Worm (Caenorhabditis elegans): ENCODE data around the gene F10A3.11.

DNA sequence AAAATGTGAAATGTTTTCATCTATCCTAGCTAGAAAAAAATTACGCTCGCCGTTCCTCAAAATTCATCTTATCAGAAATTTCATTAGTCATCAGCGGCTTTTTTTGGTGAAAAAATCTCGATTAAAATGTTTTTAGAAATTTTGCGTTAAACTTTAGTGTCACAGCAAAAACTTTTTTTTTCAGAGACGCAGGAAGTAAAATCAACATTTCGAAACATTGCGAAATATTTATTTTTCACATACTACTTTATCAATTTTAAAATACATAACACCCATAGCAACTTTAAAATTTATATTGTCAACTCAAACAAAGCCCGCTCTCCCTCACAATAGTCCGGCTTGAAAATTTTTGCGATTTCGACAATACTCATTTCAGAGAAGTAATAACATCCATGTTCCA, 30.3 kb upstream of the F10A3.11 start:
- TF ChIP-seq cog-1 (tag; optimal IDR thresholded peaks at IDR 0.05) (no peak), flt-1 (GFP tag; IDR thresholded peaks at IDR 0.05) (no peak), ztf-29 (GFP tag; IDR thresholded peaks at IDR 0.05) (no peak), klf-2 (GFP tag; conservative IDR thresholded peaks at IDR 0.05) (no peak), ref-1 (GFP tag; conservative IDR thresholded peaks at IDR 0.05) (no peak), tab-1 (GFP tag; IDR thresholded peaks at IDR 0.05) (no peak), med-1 (GFP tag; optimal IDR thresholded peaks at IDR 0.05; ENCODE audit: insufficient read depth) (no peak)

Data from whole organism, midembryonic.